Worm (Caenorhabditis elegans): ENCODE measurements around the gene hpk-1.

hpk-1 gene

DNA sequence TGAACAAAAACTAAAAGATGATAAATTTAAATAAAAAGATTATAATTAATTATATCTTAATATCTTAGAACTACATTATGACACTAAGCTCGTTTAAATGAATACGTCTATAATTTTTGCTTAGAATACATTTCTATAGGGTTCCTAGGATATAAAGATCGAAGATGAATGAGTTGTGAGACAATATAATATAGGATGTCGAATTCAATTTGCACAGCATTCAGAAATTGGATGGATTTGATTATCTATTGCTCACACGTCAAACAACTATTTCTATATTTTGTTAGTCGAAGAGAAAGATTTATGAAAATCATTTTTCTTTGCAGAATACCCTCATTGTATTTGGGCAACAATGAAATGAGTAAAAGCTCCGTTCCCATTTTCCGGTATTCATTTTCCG lies 21.9 kb upstream of the hpk-1 start:
- peak; percentile 69 for TF ChIP-seq sma-9 (GFP tag; optimal IDR thresholded peaks at IDR 0.05)
- no peak for TF ChIP-seq sma-9 (tag; optimal IDR thresholded peaks at IDR 0.05)
- TF ChIP-seq alr-1 (tag; optimal IDR thresholded peaks at IDR 0.05) = no peak

- TF ChIP-seq nhr-237 (tag; optimal IDR thresholded peaks at IDR 0.05) (no peak), nhr-23 (tag; optimal IDR thresholded peaks at IDR 0.05) (no peak), ceh-16 (tag; optimal IDR thresholded peaks at IDR 0.05) (no peak)
These were observed 18.7 kb upstream of the hpk-1 start, which contains the start of gene rab-37 for ce11 chrX:4235752-4236151. rab-37 (minus strand) TSS chrX:4235852.

- TF ChIP-seq snpc-4 (tag; optimal IDR thresholded peaks at IDR 0.05) = peak; percentile 39
- peak; percentile 80 for TF ChIP-seq ztf-4 (tag; optimal IDR thresholded peaks at IDR 0.05)
- TF ChIP-seq nhr-129 (tag; optimal IDR thresholded peaks at IDR 0.05) = peak; percentile 73
- peak; percentile 82 for TF ChIP-seq mab-5 (tag; optimal IDR thresholded peaks at IDR 0.05)
- no peak for TF ChIP-seq alr-1 (tag; optimal IDR thresholded peaks at IDR 0.05)
- no peak for TF ChIP-seq fos-1 (tag; optimal IDR thresholded peaks at IDR 0.05)
- TF ChIP-seq ztf-1 (GFP tag; conservative IDR thresholded peaks at IDR 0.05) = no peak
- TF ChIP-seq nhr-10 (tag; optimal IDR thresholded peaks at IDR 0.05) = peak; percentile 36
- peak; percentile 14 for TF ChIP-seq ceh-16 (tag; optimal IDR thresholded peaks at IDR 0.05)
- peak; percentile 91 for TF ChIP-seq nhr-21 (tag; optimal IDR thresholded peaks at IDR 0.05)
- no peak for TF ChIP-seq R02D3.7 (tag; optimal IDR thresholded peaks at IDR 0.05)
- TF ChIP-seq crh-2 (tag; optimal IDR thresholded peaks at IDR 0.05) = peak; percentile 76
- no peak for TF ChIP-seq nhr-23 (tag; optimal IDR thresholded peaks at IDR 0.05)
- TF ChIP-seq unc-39 (tag; optimal IDR thresholded peaks at IDR 0.05) = no peak
- TF ChIP-seq aly-2 (tag; optimal IDR thresholded peaks at IDR 0.05) = no peak
- peak; percentile 83 for TF ChIP-seq sma-9 (GFP tag; optimal IDR thresholded peaks at IDR 0.05)
- TF ChIP-seq sma-9 (tag; optimal IDR thresholded peaks at IDR 0.05) = no peak
- TF ChIP-seq nhr-77 (tag; optimal IDR thresholded peaks at IDR 0.05) = no peak
- TF ChIP-seq zag-1 (tag; optimal IDR thresholded peaks at IDR 0.05) = no peak
- TF ChIP-seq C34F6.9 (tag; optimal IDR thresholded peaks at IDR 0.05) = peak; percentile 62
- peak; percentile 97 for TF ChIP-seq F13H6.1 (tag; optimal IDR thresholded peaks at IDR 0.05)
- TF ChIP-seq lsy-2 (tag; optimal IDR thresholded peaks at IDR 0.05) = peak; percentile 39 to 81
- TF ChIP-seq Y55F3AM.14 (GFP tag; optimal IDR thresholded peaks at IDR 0.05) = peak; percentile 79
- no peak for TF ChIP-seq lin-39 (tag; optimal IDR thresholded peaks at IDR 0.05)
- TF ChIP-seq lin-13 (GFP tag; optimal IDR thresholded peaks at IDR 0.05) = peak; percentile 48
- TF ChIP-seq elt-3 (tag; optimal IDR thresholded peaks at IDR 0.05) = no peak
- TF ChIP-seq lin-11 (tag; optimal IDR thresholded peaks at IDR 0.05) = peak; percentile 77
- no peak for TF ChIP-seq ZK546.5 (tag; optimal IDR thresholded peaks at IDR 0.05)
- peak; percentile 76 for TF ChIP-seq gmeb-1 (tag; optimal IDR thresholded peaks at IDR 0.05)
- peak; percentile 85 for TF ChIP-seq sem-4 (tag; optimal IDR thresholded peaks at IDR 0.05)
- TF ChIP-seq mbf-1 (tag; optimal IDR thresholded peaks at IDR 0.05) = no peak
- TF ChIP-seq mdl-1 (tag; optimal IDR thresholded peaks at IDR 0.05) = peak; percentile 44 to 66
- TF ChIP-seq nhr-12 (tag; optimal IDR thresholded peaks at IDR 0.05) = no peak
- no peak for TF ChIP-seq ceh-82 (tag; optimal IDR thresholded peaks at IDR 0.05)
- TF ChIP-seq elt-1 (tag; optimal IDR thresholded peaks at IDR 0.05) = peak; percentile 44
- peak; percentile 77 for TF ChIP-seq nhr-25 (tag; optimal IDR thresholded peaks at IDR 0.05)
- TF ChIP-seq ztf-11 (tag; optimal IDR thresholded peaks at IDR 0.05) = no peak
- TF ChIP-seq peb-1 (tag; optimal IDR thresholded peaks at IDR 0.05) = no peak
- TF ChIP-seq unc-62 (GFP tag; optimal IDR thresholded peaks at IDR 0.05) = peak; percentile 42
- TF ChIP-seq skn-1 (tag; optimal IDR thresholded peaks at IDR 0.05) = no peak
- peak; percentile 94 for TF ChIP-seq sma-3 (GFP tag; optimal IDR thresholded peaks at IDR 0.05)
- peak; percentile 34 for TF ChIP-seq nhr-237 (tag; optimal IDR thresholded peaks at IDR 0.05)
- no peak for TF ChIP-seq dmd-4 (tag; optimal IDR thresholded peaks at IDR 0.05)
- TF ChIP-seq egl-27 (tag; optimal IDR thresholded peaks at IDR 0.05) = peak; percentile 84
- TF ChIP-seq unc-55 (GFP tag; optimal IDR thresholded peaks at IDR 0.05) = peak; percentile 49
- TF ChIP-seq nhr-11 (tag; optimal IDR thresholded peaks at IDR 0.05) = no peak
- no peak for TF ChIP-seq blmp-1 (tag; optimal IDR thresholded peaks at IDR 0.05; ENCODE audit: insufficient read depth)
- TF ChIP-seq nhr-6 (tag; optimal IDR thresholded peaks at IDR 0.05) = peak; percentile 86
- peak; percentile 63 for TF ChIP-seq ama-1 (optimal IDR thresholded peaks at IDR 0.05)
These were observed 5.8 kb upstream of the hpk-1 start for ce11 chrX:4222779-4223387.

Measured in whole organism, L2 larva.